Worm (Caenorhabditis elegans) whole organism, L4 larva: Measurements from ENCODE around the gene jun-1.

Source experiments
- arid-1 ChIP-seq: fragments of 200-800 bp; sonication (Bioruptor generic); conservative IDR thresholded peaks from 2 replicates; pipeline ENCODE4 v1.3.6; 2022; ENCODE audit warnings: missing genetic modification reagents, missing genetic modification characterization, missing compliant biosample characterization
- ceh-44 ChIP-seq: fragments of 200-800 bp; sonication (Bioruptor generic); IDR thresholded peaks from 2 replicates; pipeline ENCODE4 v1.3.6; 2022; ENCODE audit warnings: missing genetic modification reagents, missing genetic modification characterization, missing compliant biosample characterization
- fos-1 ChIP-seq: fragments of 150-350 bp; optimal IDR thresholded peaks from 2 replicates; lab custom pipeline; 2014; ENCODE audit warnings: missing biosample characterization, missing genetic modification characterization

ce11 chrII:9141110-9141509 is 28.2 kb downstream of the jun-1 start:
- TF ChIP-seq ceh-44 (GFP tag; lab: Robert Waterston, UW) (no peak), arid-1 (GFP tag; lab: Robert Waterston, UW) (no peak), fos-1 (no peak)
